Worm (Caenorhabditis elegans) whole organism, early embryonic: ENCODE results near the gene tag-131.

ENCODE experiments used
- B0310.2 ChIP-seq: sonication (generic microtip); optimal IDR thresholded peaks from 2 replicates; lab custom pipeline; 2016; ENCODE audit warnings: mild to moderate bottlenecking, missing genetic modification characterization, missing compliant biosample characterization
- F13C5.2 ChIP-seq: sonication (generic microtip); optimal IDR thresholded peaks from 2 replicates; lab custom pipeline; 2017; ENCODE audit warnings: mild to moderate bottlenecking, missing genetic modification characterization, inconsistent platforms, missing compliant biosample characterization
- ama-1 ChIP-seq: fragments of 150-350 bp; optimal IDR thresholded peaks from 2 replicates; lab custom pipeline; 2014
- ceh-36 ChIP-seq: sonication (generic microtip); optimal IDR thresholded peaks from 2 replicates; lab custom pipeline; 2016; ENCODE audit warnings: missing genetic modification characterization, inconsistent platforms, missing compliant biosample characterization
- ets-7 ChIP-seq: sonication (generic microtip); optimal IDR thresholded peaks from 2 replicates; lab custom pipeline; 2016; ENCODE audit warnings: missing genotype, missing genetic modification characterization, missing compliant biosample characterization
- flt-1 ChIP-seq: fragments of 200-800 bp; sonication (Bioruptor generic); IDR thresholded peaks from 2 replicates; pipeline ENCODE4 v1.3.6; 2022; ENCODE audit warnings: missing genetic modification characterization, missing compliant biosample characterization
- hnd-1 ChIP-seq: sonication (generic microtip); optimal IDR thresholded peaks from 2 replicates; lab custom pipeline; 2016; ENCODE audit warnings: missing genetic modification characterization, missing compliant biosample characterization
- pes-1 ChIP-seq: fragments of 200-800 bp; sonication (Bioruptor generic); IDR thresholded peaks from 2 replicates; pipeline ENCODE4 v1.3.6; 2022; ENCODE audit warnings: missing genetic modification reagents, missing genetic modification characterization, missing compliant biosample characterization
- sea-1 ChIP-seq: fragments of 200-800 bp; sonication (Bioruptor generic); conservative IDR thresholded peaks from 2 replicates; pipeline ENCODE4 v1.3.6; 2022; ENCODE audit warnings: missing genetic modification characterization, missing compliant biosample characterization
- tbx-11 ChIP-seq: fragments of 200-800 bp; sonication (Bioruptor generic); IDR thresholded peaks from 2 replicates; pipeline ENCODE4 v1.3.6; 2022; ENCODE audit warnings: missing genetic modification characterization, missing compliant biosample characterization
- tbx-37 ChIP-seq: fragments of 200-800 bp; sonication (Bioruptor generic); conservative IDR thresholded peaks from 2 replicates; pipeline ENCODE4 v1.3.6; 2022; ENCODE audit warnings: missing genetic modification reagents, missing genetic modification characterization, missing compliant biosample characterization

ce11 chrIII:4364974-4365373 lies 47.5 kb downstream of the tag-131 start, which contains the start of gene ckb-1:
- TF ChIP-seq flt-1 (GFP tag; lab: Robert Waterston, UW) (no peak), B0310.2 (tag; lab: Kevin White, UChicago) (no peak), pes-1 (GFP tag; lab: Robert Waterston, UW) (no peak), ama-1 (no peak), ceh-36 (tag; lab: Kevin White, UChicago) (no peak), hnd-1 (tag; lab: Kevin White, UChicago) (no peak), tbx-37 (GFP tag; lab: Robert Waterston, UW) (no peak), F13C5.2 (no peak), tbx-11 (GFP tag; lab: Robert Waterston, UW) (no peak), sea-1 (GFP tag; lab: Robert Waterston, UW) (no peak), ets-7 (no peak)
